Fruit fly (Drosophila melanogaster) Kc167 (cell line): ENCODE results near the gene Calx.

Experiments used
- Sin3A ChIP-seq: fragments of >200 bp; optimal IDR thresholded peaks from 2 replicates; lab custom pipeline; 2018; ENCODE audit warnings: missing external identifiers
- h ChIP-seq: fragments of >200 bp; optimal IDR thresholded peaks from 3 replicates; lab custom pipeline; 2018; ENCODE audit warnings: missing external identifiers
- insv ChIP-seq: fragments of >200 bp; optimal IDR thresholded peaks from 3 replicates; lab custom pipeline; 2018; ENCODE audit warnings: missing external identifiers
- psq ChIP-seq: fragments of >200 bp; optimal IDR thresholded peaks from 2 replicates; lab custom pipeline; 2017; ENCODE audit warnings: missing external identifiers
- ttk ChIP-seq: sonication (Bioruptor generic); optimal IDR thresholded peaks from 2 replicates; lab custom pipeline; 2017; ENCODE audit warnings: missing external identifiers

- TF ChIP-seq insv (lab: Kevin White, UChicago) (no peak), ttk (lab: Kevin White, UChicago) (no peak), psq (no peak), Sin3A (no peak), h (no peak)
These were observed 7.6 kb downstream of the Calx start for dm6 chr3R:20985592-20985991.
